Fruit fly (Drosophila melanogaster) whole organism, wandering third instar larva: Measurements from ENCODE around the gene Snr1.
A peak's percentile ranks its signal among the peaks of the same experiment; 100 is the strongest.

Experiments used
- Abd-B ChIP-seq: fragments of >200 bp; optimal IDR thresholded peaks from 2 replicates; lab custom pipeline; 2017; ENCODE audit warnings: missing biosample characterization, missing genetic modification characterization
- CG32264 ChIP-seq: fragments of 200-800 bp; sonication (Bioruptor generic); optimal IDR thresholded peaks from 2 replicates; lab custom pipeline; 2016; ENCODE audit warnings: missing biosample characterization, missing genetic modification characterization
- CG9705 ChIP-seq: fragments of 200-800 bp; sonication (Bioruptor generic); optimal IDR thresholded peaks from 2 replicates; lab custom pipeline; 2018; ENCODE audit warnings: missing biosample characterization, mild to moderate bottlenecking, missing genetic modification characterization
- CrebA ChIP-seq: fragments of 200-800 bp; sonication (Bioruptor generic); optimal IDR thresholded peaks from 2 replicates; lab custom pipeline; 2016; ENCODE audit warnings: missing biosample characterization, mild to moderate bottlenecking, missing genetic modification characterization, borderline replicate concordance
- Dfd ChIP-seq: fragments of >200 bp; optimal IDR thresholded peaks from 2 replicates; lab custom pipeline; 2017; ENCODE audit warnings: missing biosample characterization, missing genetic modification characterization
- Dif ChIP-seq: fragments of 200-275, 200-300 bp; sonication (Bioruptor generic); optimal IDR thresholded peaks from 2 replicates; lab custom pipeline; 2018; ENCODE audit warnings: missing biosample characterization, missing genetic modification characterization; ENCODE audit not compliant: partially characterized antibody
- GATAd ChIP-seq: sonication (Bioruptor generic); optimal IDR thresholded peaks from 2 replicates; lab custom pipeline; 2016; ENCODE audit warnings: missing biosample characterization, missing genetic modification characterization
- HLH106 ChIP-seq: fragments of 200-800 bp; optimal IDR thresholded peaks from 3 replicates; lab custom pipeline; 2019; ENCODE audit warnings: missing biosample characterization, mild to moderate bottlenecking, missing genetic modification characterization, moderate library complexity
- Hnf4 ChIP-seq: fragments of 200-800 bp; sonication (Bioruptor generic); optimal IDR thresholded peaks from 2 replicates; lab custom pipeline; 2016; ENCODE audit warnings: missing biosample characterization, mild to moderate bottlenecking, missing genetic modification characterization
- Hr78 ChIP-seq: fragments of >200 bp; optimal IDR thresholded peaks from 2 replicates; lab custom pipeline; 2017; ENCODE audit warnings: missing biosample characterization, missing genetic modification characterization
- Hr83 ChIP-seq: fragments of 200-300 bp; sonication (Bioruptor generic); optimal IDR thresholded peaks from 2 replicates; lab custom pipeline; 2016; ENCODE audit warnings: missing biosample characterization, mild to moderate bottlenecking, missing genetic modification characterization, moderate library complexity; ENCODE audit not compliant: poor library complexity, severe bottlenecking
- Jra ChIP-seq: sonication (Bioruptor generic); optimal IDR thresholded peaks from 2 replicates; lab custom pipeline; 2016; ENCODE audit warnings: missing biosample characterization, missing genetic modification characterization
- Mio ChIP-seq: sonication (Bioruptor generic); optimal IDR thresholded peaks from 2 replicates; lab custom pipeline; 2016; ENCODE audit warnings: missing biosample characterization, missing genetic modification characterization
- Myc ChIP-seq: fragments of >200 bp; optimal IDR thresholded peaks from 2 replicates; lab custom pipeline; 2017
- N ChIP-seq: fragments of >200 bp; optimal IDR thresholded peaks from 2 replicates; lab custom pipeline; 2018; ENCODE audit warnings: missing biosample characterization, missing external identifiers, missing genetic modification characterization
- OdsH ChIP-seq: fragments of 200-800 bp; sonication (Bioruptor generic); optimal IDR thresholded peaks from 2 replicates; lab custom pipeline; 2016; ENCODE audit warnings: missing biosample characterization, mild to moderate bottlenecking, missing genetic modification characterization
- Rel ChIP-seq, 2 experiments: fragments of 200-800 bp; sonication (Bioruptor generic) in 1 of 2; optimal IDR thresholded peaks; 2 replicates in 1 of 2; 3 replicates in 1 of 2; lab custom pipeline; 2016 to 2019; ENCODE audit warnings: mild to moderate bottlenecking in 2 of 2, missing biosample characterization in 2 of 2, missing genetic modification characterization in 2 of 2, moderate library complexity in 1 of 2
- Sp1 ChIP-seq: fragments of 200-800 bp; sonication (Bioruptor generic); optimal IDR thresholded peaks from 3 replicates; lab custom pipeline; 2019; ENCODE audit warnings: missing biosample characterization, mild to moderate bottlenecking, missing genetic modification characterization, moderate library complexity
- Vsx2 ChIP-seq: fragments of 200-300, 225-300 bp; sonication (Bioruptor generic); optimal IDR thresholded peaks from 2 replicates; lab custom pipeline; 2018; ENCODE audit warnings: missing biosample characterization, missing genetic modification characterization; ENCODE audit not compliant: partially characterized antibody
- br ChIP-seq: fragments of 200-800 bp; sonication (Bioruptor generic); optimal IDR thresholded peaks from 2 replicates; lab custom pipeline; 2016; ENCODE audit warnings: missing biosample characterization, missing genetic modification characterization
- brk ChIP-seq: fragments of 200-800 bp; sonication (Bioruptor generic); optimal IDR thresholded peaks from 2 replicates; lab custom pipeline; 2016; ENCODE audit warnings: missing biosample characterization, mild to moderate bottlenecking, missing genetic modification characterization
- dl ChIP-seq, 2 experiments: fragments of 175-275, 200-275 bp in 1 of 2; fragments of 200-275 bp in 1 of 2; sonication (Bioruptor generic); optimal IDR thresholded peaks; lab custom pipeline; 2018; ENCODE audit warnings: mild to moderate bottlenecking in 2 of 2, missing biosample characterization in 2 of 2, missing genetic modification characterization in 2 of 2, moderate library complexity in 2 of 2; ENCODE audit not compliant: partially characterized antibody in 2 of 2, insufficient read depth in 1 of 2
- dmrt93B ChIP-seq: fragments of 200-800 bp; sonication (Bioruptor generic); optimal IDR thresholded peaks from 2 replicates; lab custom pipeline; 2018; ENCODE audit warnings: missing biosample characterization, mild to moderate bottlenecking, missing genetic modification characterization
- dsf ChIP-seq: sonication (Bioruptor generic); optimal IDR thresholded peaks from 2 replicates; lab custom pipeline; 2016; ENCODE audit warnings: missing biosample characterization, missing genetic modification characterization, borderline replicate concordance
- foxo ChIP-seq, 2 experiments: fragments of 200-800 bp; sonication (Bioruptor generic); optimal IDR thresholded peaks; 2 replicates in 1 of 2; 3 replicates in 1 of 2; lab custom pipeline; 2016 to 2017; ENCODE audit warnings: missing biosample characterization in 2 of 2, missing genetic modification characterization in 2 of 2
- fru ChIP-seq: fragments of 200-800 bp; sonication (Bioruptor generic); optimal IDR thresholded peaks from 3 replicates; lab custom pipeline; 2016; ENCODE audit warnings: missing biosample characterization, mild to moderate bottlenecking, missing genetic modification characterization
- h ChIP-seq: fragments of 200-800 bp; sonication (Bioruptor generic); optimal IDR thresholded peaks from 3 replicates; lab custom pipeline; 2016; ENCODE audit warnings: missing biosample characterization, mild to moderate bottlenecking, missing genetic modification characterization
- jim ChIP-seq: fragments of 175-275, 200-325 bp; sonication (Bioruptor generic); optimal IDR thresholded peaks from 2 replicates; lab custom pipeline; 2016; ENCODE audit warnings: missing biosample characterization, mild to moderate bottlenecking, missing genetic modification characterization
- lola ChIP-seq: fragments of >200 bp; optimal IDR thresholded peaks from 2 replicates; lab custom pipeline; 2017; ENCODE audit warnings: missing biosample characterization, missing genetic modification characterization
- pan ChIP-seq: fragments of >200 bp; optimal IDR thresholded peaks from 2 replicates; lab custom pipeline; 2017
- psq ChIP-seq: fragments of 200-800 bp; sonication (Bioruptor generic); optimal IDR thresholded peaks from 3 replicates; lab custom pipeline; 2017; ENCODE audit warnings: missing biosample characterization, mild to moderate bottlenecking, missing genetic modification characterization, moderate library complexity
- rgr ChIP-seq: fragments of 200-800 bp; sonication (Bioruptor generic); optimal IDR thresholded peaks from 3 replicates; lab custom pipeline; 2016; ENCODE audit warnings: missing biosample characterization, mild to moderate bottlenecking, missing genetic modification characterization
- sage ChIP-seq: fragments of 200-800 bp; sonication (Bioruptor generic); optimal IDR thresholded peaks from 2 replicates; lab custom pipeline; 2016; ENCODE audit warnings: missing biosample characterization, mild to moderate bottlenecking, missing genetic modification characterization
- sv ChIP-seq: fragments of 200-800 bp; sonication (Bioruptor generic); optimal IDR thresholded peaks from 3 replicates; lab custom pipeline; 2016; ENCODE audit warnings: missing biosample characterization, missing genetic modification characterization
- tai ChIP-seq: sonication (Bioruptor generic); optimal IDR thresholded peaks from 2 replicates; lab custom pipeline; 2016; ENCODE audit warnings: missing biosample characterization, missing genetic modification characterization
- usp ChIP-seq: fragments of >200 bp; optimal IDR thresholded peaks from 2 replicates; lab custom pipeline; 2017; ENCODE audit warnings: missing biosample characterization, missing genetic modification characterization
- woc ChIP-seq: sonication (Bioruptor generic); optimal IDR thresholded peaks from 2 replicates; lab custom pipeline; 2016; ENCODE audit warnings: missing biosample characterization, mild to moderate bottlenecking, missing genetic modification characterization

Snr1 gene

DNA sequence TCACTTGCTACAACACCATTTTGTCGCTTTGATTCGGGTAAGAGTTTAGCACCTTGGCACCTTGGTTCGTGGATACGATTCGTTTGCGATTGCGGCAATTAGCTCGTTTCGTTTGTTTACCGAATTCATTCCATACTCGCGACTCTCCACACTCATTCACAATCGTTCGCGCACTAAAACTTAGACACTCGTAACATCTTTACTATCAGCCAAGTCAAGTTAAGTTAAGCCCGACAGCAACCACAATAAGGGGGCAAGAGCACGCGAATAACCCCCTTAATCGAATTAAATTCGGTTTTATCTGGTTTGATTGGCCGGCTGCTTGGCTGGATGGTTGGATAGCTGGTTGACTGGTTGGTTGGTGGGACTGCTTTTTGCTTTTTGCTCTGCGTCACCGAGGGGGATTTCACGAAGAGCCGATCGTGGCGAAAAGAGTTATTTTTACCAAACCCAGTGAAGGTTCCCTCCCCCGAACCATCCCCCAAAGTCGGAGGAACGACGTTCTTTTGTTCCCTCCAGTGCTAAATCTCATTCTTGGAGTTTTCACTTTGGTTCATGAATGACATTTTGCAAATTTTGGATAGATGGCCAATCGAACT, 33.2 kb downstream of the Snr1 start:
- TF ChIP-seq Vsx2 (GFP tag; lab: Kevin White, UChicago) (peak; percentile 34), jim (GFP tag; lab: Kevin White, UChicago) (no peak), CrebA (GFP tag; lab: Kevin White, UChicago) (no peak), Dfd (GFP tag; lab: Kevin White, UChicago) (no peak), h (GFP tag; lab: Kevin White, UChicago) (peak; percentile 12), fru (GFP tag; lab: Kevin White, UChicago) (peak; percentile 0), HLH106 (tag; lab: Kevin White, UChicago) (peak; percentile 40), Rel (GFP tag; optimal IDR thresholded peaks at IDR 0.05; lab: Kevin White, UChicago) (no peak), Rel (tag; optimal IDR thresholded peaks at IDR 0.05; lab: Kevin White, UChicago) (peak; percentile 93), sage (GFP tag; lab: Kevin White, UChicago) (no peak), Mio (GFP tag; lab: Kevin White, UChicago) (no peak), Jra (GFP tag; lab: Kevin White, UChicago) (peak; percentile 39)

DNA sequence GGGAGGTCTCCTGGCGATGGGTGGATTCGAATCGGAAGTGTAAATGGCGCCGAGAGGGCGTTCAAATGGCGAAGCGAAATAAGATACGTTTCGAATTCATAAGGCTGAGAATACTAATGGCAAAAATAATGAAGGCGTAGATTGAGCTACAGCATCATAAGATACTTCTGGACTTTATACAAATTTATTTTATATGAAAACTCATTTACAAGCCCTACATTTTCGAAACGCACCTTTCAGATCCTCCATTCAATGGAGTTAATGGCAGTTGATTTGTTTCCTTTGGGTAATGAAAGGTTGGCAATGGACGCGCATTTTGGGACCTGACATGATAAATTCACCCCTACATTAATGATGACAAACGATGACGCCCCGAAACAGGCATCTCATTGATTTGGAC, 44.0 kb downstream of the Snr1 start:
- TF ChIP-seq h (GFP tag; lab: Kevin White, UChicago) (peak; percentile 10), CG9705 (GFP tag; lab: Kevin White, UChicago) (no peak), pan (no peak), psq (GFP tag; lab: Kevin White, UChicago) (no peak), lola (GFP tag; lab: Kevin White, UChicago) (no peak), brk (no peak)
- TF ChIP-seq, all 38 proteins: peak for 1

DNA sequence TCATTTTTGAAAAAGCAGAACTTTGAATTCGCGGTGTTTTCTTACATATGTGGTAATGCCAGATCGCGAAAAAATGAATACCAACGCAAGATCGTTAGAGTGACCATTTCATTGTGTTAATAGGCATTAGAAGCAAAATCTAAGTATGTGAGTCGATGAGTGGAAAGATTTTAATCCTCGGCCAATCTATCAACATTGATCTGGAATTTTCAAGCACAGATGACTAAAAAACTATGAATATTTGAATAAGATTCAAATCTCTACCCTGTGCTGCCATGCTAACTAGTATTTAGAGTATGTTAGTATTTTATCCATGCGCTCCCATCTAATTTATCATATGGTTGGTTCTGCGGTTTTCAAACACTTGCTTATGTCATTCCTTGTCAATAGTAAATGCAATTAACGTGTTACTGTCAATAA, 45.9 kb downstream of the Snr1 start:
- no peak for TF ChIP-seq brk
- TF ChIP-seq Myc: peak; percentile 56
- peak; percentile 7 for TF ChIP-seq Hnf4 (GFP tag; lab: Kevin White, UChicago)
- TF ChIP-seq h (GFP tag; lab: Kevin White, UChicago): no peak
- TF ChIP-seq tai (GFP tag; lab: Kevin White, UChicago): peak; percentile 10
- no peak for TF ChIP-seq Sp1 (GFP tag; lab: Kevin White, UChicago)
- TF ChIP-seq, all 38 proteins: peak for 3

DNA sequence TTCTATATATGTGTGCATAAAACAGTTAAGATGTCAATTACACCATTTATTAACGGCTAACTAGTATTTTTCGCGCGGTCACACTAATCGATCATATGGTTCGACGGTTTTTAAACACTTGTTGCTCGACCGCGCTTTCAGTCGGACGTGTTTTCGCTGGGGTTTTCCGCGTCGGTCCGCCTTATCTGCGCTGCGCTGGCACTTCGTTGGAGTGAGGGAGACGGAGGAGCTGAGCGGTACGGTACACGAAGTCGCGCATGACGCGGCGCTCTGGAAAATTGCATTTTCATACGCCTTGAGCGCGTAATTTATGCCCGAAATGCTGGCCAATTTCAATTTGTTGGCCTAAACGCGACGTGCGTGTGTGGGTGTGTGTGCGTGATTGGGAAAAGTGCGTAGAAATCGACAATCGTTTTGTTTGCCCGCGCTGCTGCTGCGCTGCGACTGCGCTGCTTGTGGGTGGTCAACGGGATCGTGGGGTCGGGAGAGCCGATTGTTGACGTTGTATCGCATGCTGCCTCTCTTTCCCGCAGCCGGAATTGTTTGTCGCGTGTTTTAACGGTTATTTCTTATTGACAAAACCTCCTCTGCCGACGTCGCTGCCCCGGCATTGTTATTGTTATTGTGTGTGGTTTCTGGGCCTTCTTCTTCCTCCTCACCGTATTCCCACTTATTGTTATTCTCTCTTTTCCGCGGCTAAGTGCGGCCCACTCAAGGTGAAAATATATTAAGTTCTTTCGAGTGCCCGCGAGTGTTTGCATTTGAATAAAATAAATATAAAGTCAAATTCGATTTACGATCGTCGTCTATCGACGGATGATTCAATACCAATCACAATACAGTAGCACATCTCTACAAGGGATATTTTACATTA, 46.5 kb downstream of the Snr1 start, which contains the start of gene Itpr:
TSS of gene Itpr (plus strand) at position 116 of the 874 bp plus-strand sequence.
- TF ChIP-seq sage (GFP tag; lab: Kevin White, UChicago) (no peak), dsf (no peak), HLH106 (tag; lab: Kevin White, UChicago) (no peak), Dif (GFP tag; lab: Kevin White, UChicago) (peak; percentile 34), dmrt93B (no peak), Sp1 (GFP tag; lab: Kevin White, UChicago) (peak; percentile 28), N (GFP tag; lab: Kevin White, UChicago) (no peak), Vsx2 (GFP tag; lab: Kevin White, UChicago) (no peak), Mio (GFP tag; lab: Kevin White, UChicago) (no peak), woc (GFP tag; lab: Kevin White, UChicago) (no peak), Myc (no peak), CG9705 (GFP tag; lab: Kevin White, UChicago) (no peak), Hr83 (GFP tag; lab: Kevin White, UChicago) (peak; percentile 62), Jra (GFP tag; lab: Kevin White, UChicago) (peak; percentile 49), Rel (GFP tag; optimal IDR thresholded peaks at IDR 0.05; lab: Kevin White, UChicago) (no peak), Rel (tag; optimal IDR thresholded peaks at IDR 0.05; lab: Kevin White, UChicago) (peak; percentile 73), tai (GFP tag; lab: Kevin White, UChicago) (peak; percentile 8), Abd-B (no peak), fru (GFP tag; lab: Kevin White, UChicago) (no peak), sv (no peak), CG32264 (GFP tag; lab: Kevin White, UChicago) (no peak), jim (GFP tag; lab: Kevin White, UChicago) (no peak), h (GFP tag; lab: Kevin White, UChicago) (peak; percentile 82), brk (no peak), usp (no peak), dl (GFP tag; optimal IDR thresholded peaks at IDR 0.05; lab: Kevin White, UChicago; ENCODE audit: insufficient read depth in 1 of 2, partially characterized antibody in 2 of 2) (no peak), Hr78 (no peak), CrebA (GFP tag; lab: Kevin White, UChicago) (peak; percentile 72), Dfd (GFP tag; lab: Kevin White, UChicago) (no peak), foxo (GFP tag; optimal IDR thresholded peaks at IDR 0.05; lab: Kevin White, UChicago) (peak in 1 of 2 experiments; percentile 7), rgr (no peak), lola (GFP tag; lab: Kevin White, UChicago) (no peak), psq (GFP tag; lab: Kevin White, UChicago) (peak; percentile 12), Hnf4 (GFP tag; lab: Kevin White, UChicago) (peak; percentile 26), br (GFP tag; lab: Kevin White, UChicago) (peak; percentile 15), pan (no peak), OdsH (GFP tag; lab: Kevin White, UChicago) (peak; percentile 16), GATAd (GFP tag; lab: Kevin White, UChicago) (no peak)
